Fruit fly (Drosophila melanogaster) whole organism, adult: ENCODE measurements around the gene CG45071.

Experiments
- CG11617 ChIP-seq: fragments of 200-800 bp; sonication (Bioruptor generic); optimal IDR thresholded peaks from 2 replicates; lab custom pipeline; 2017; ENCODE audit warnings: mild to moderate bottlenecking, missing biosample characterization, missing genetic modification reagents, missing genetic modification characterization
- CG12768 ChIP-seq: fragments of 200-800 bp; sonication (Bioruptor generic); optimal IDR thresholded peaks from 2 replicates; lab custom pipeline; 2017; ENCODE audit warnings: missing biosample characterization, missing genetic modification characterization, mild to moderate bottlenecking, moderate library complexity, missing genetic modification reagents
- CG1620 ChIP-seq: fragments of 200-800 bp; sonication (Bioruptor generic); optimal IDR thresholded peaks from 2 replicates; lab custom pipeline; 2016; ENCODE audit warnings: missing biosample characterization, missing genetic modification characterization
- CG33017 ChIP-seq: fragments of 200-800 bp; sonication (Bioruptor generic); optimal IDR thresholded peaks from 2 replicates; lab custom pipeline; 2018; ENCODE audit warnings: missing biosample characterization, mild to moderate bottlenecking, missing genetic modification characterization, moderate library complexity
- CG5204 ChIP-seq: fragments of 200-800 bp; sonication (Bioruptor generic); optimal IDR thresholded peaks from 2 replicates; lab custom pipeline; 2016; ENCODE audit warnings: missing biosample characterization, missing genetic modification characterization
- CG7045 ChIP-seq: fragments of 200-800 bp; sonication (Bioruptor generic); optimal IDR thresholded peaks from 2 replicates; lab custom pipeline; 2017; ENCODE audit warnings: missing biosample characterization, mild to moderate bottlenecking, missing genetic modification characterization
- CG7101 ChIP-seq: fragments of 200-800 bp; sonication (Bioruptor generic); optimal IDR thresholded peaks from 2 replicates; lab custom pipeline; 2018; ENCODE audit warnings: missing biosample characterization, mild to moderate bottlenecking, missing genetic modification characterization, moderate library complexity
- Clk ChIP-seq: fragments of 200-800 bp; sonication (Bioruptor generic); optimal IDR thresholded peaks from 2 replicates; lab custom pipeline; 2017; ENCODE audit warnings: missing biosample characterization, missing genetic modification characterization
- Crg-1 ChIP-seq: fragments of 200-800 bp; sonication (Bioruptor generic); optimal IDR thresholded peaks from 2 replicates; lab custom pipeline; 2016; ENCODE audit warnings: missing biosample characterization, missing genetic modification characterization
- Hr96 ChIP-seq: fragments of 200-800 bp; sonication (Bioruptor generic); optimal IDR thresholded peaks from 2 replicates; lab custom pipeline; 2016; ENCODE audit warnings: missing biosample characterization, missing genetic modification characterization
- Mnt ChIP-seq: fragments of 200-800 bp; sonication (Bioruptor generic); optimal IDR thresholded peaks from 2 replicates; lab custom pipeline; 2016; ENCODE audit warnings: missing biosample characterization, mild to moderate bottlenecking, missing genetic modification characterization
- bab1 ChIP-seq: fragments of 200-800 bp; sonication (Bioruptor generic); optimal IDR thresholded peaks from 3 replicates; lab custom pipeline; 2019; ENCODE audit warnings: missing biosample characterization, mild to moderate bottlenecking, missing genetic modification characterization, moderate library complexity
- cic ChIP-seq: fragments of 200-800 bp; sonication (Bioruptor generic); optimal IDR thresholded peaks from 2 replicates; lab custom pipeline; 2017; ENCODE audit warnings: missing biosample characterization, mild to moderate bottlenecking, missing genetic modification characterization, moderate library complexity
- cnc ChIP-seq, 2 experiments: fragments of >200 bp; optimal IDR thresholded peaks; 2 replicates each; lab custom pipeline; 2017
- kay ChIP-seq: fragments of 200-800 bp; sonication (Bioruptor generic); peaks from one replicate; lab custom pipeline; 2016; ENCODE audit warnings: missing biosample characterization, missing genetic modification characterization, borderline replicate concordance
- ovo ChIP-seq: fragments of 200-800 bp; sonication (Bioruptor generic); optimal IDR thresholded peaks from 2 replicates; lab custom pipeline; 2016; ENCODE audit warnings: missing biosample characterization, missing genetic modification characterization
- pad ChIP-seq: fragments of 200-800 bp; sonication (Bioruptor generic); optimal IDR thresholded peaks from 3 replicates; lab custom pipeline; 2017; ENCODE audit warnings: missing biosample characterization, missing genetic modification characterization, mild to moderate bottlenecking, moderate library complexity, missing genetic modification reagents
- tj ChIP-seq: fragments of 200-800 bp; sonication (Bioruptor generic); optimal IDR thresholded peaks from 3 replicates; lab custom pipeline; 2017; ENCODE audit warnings: missing biosample characterization, mild to moderate bottlenecking, missing genetic modification characterization, moderate library complexity
- toe ChIP-seq: fragments of 200-800 bp; sonication (Bioruptor generic); optimal IDR thresholded peaks from 2 replicates; lab custom pipeline; 2016; ENCODE audit warnings: missing biosample characterization, missing genetic modification characterization

The CG45071 gene

DNA sequence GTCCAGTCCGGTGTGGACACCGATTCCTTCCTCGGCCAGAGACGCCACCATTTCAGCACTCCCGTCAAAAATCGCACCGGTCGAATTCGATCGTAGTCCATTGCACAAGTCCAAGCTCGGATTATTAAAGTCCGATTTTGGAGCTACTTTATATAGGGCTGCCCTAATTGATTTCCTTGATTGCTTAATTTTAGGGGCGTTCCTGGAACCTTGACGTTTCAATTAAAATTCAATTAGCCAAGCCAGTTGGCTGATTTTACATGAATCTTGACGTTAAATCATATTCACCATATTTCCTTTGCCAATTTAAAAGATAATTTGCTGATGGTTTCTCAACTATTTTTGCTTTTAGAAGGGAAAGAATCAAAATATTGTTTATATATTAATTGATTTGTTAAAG, 27.3 kb upstream of the CG45071 start, which contains the start of gene Or71a:
Gene Or71a (minus strand): TSS at position 101 of the 400 bp plus-strand sequence.
- TF ChIP-seq CG12768 (GFP tag; lab: Kevin White, UChicago) (no peak), CG1620 (GFP tag; lab: Kevin White, UChicago) (no peak), cic (GFP tag; lab: Kevin White, UChicago) (no peak), Mnt (no peak), CG33017 (no peak), Crg-1 (GFP tag; lab: Kevin White, UChicago) (no peak), cnc (optimal IDR thresholded peaks at IDR 0.05; lab: Kevin White, UChicago) (no peak), kay (GFP tag; lab: Kevin White, UChicago) (no peak), CG11617 (GFP tag; lab: Kevin White, UChicago) (no peak), bab1 (GFP tag; lab: Kevin White, UChicago) (no peak), CG5204 (no peak), Hr96 (GFP tag; lab: Kevin White, UChicago) (no peak), ovo (no peak)

DNA sequence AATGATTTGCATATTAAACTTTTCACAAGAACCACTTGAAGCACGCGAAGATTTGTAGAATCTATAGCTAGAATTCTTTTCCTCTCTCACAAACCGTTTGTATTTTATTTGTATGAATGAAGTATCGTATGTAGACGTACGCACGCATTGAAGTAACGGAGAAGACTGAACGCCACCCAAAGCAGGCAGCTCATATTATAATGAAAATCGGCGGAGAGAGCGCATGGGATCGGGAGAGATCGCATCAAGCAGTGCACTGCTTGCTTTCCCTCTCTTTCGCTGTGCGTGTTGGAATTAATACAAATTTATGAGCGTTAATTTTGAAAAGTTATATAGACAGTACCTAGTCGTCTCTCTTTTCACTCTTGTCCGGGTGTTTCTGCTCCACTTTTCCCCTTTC, 26.4 kb upstream of the CG45071 start:
- TF ChIP-seq CG7101 (tag; lab: Kevin White, UChicago) = no peak
- no peak for TF ChIP-seq CG5204
- no peak for TF ChIP-seq Crg-1 (GFP tag; lab: Kevin White, UChicago)
- TF ChIP-seq Clk (GFP tag; lab: Kevin White, UChicago) = no peak
- TF ChIP-seq cic (GFP tag; lab: Kevin White, UChicago) = peak; percentile 26
- TF ChIP-seq CG33017 = no peak
- TF ChIP-seq Hr96 (GFP tag; lab: Kevin White, UChicago) = no peak
- no peak for TF ChIP-seq toe (GFP tag; lab: Kevin White, UChicago)

DNA sequence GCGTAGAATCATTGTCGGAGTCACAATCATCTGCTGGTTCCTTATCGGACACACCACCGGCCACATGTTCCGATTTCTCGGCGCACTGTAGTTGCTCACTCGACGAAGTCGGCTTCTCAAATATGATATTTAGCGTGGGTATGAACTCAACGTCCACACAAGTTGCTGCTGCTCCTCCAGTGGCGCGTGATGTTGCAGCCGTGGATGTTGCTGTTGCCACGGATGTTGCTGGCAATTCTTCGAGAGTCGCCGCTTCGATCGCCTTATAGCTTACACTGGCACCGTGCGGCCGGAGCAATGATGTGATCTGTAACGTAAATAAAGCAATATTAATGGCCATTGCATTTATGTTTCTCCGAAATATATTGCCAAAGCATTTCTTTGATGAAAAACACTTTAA, 21.4 kb upstream of the CG45071 start:
- no peak for TF ChIP-seq CG12768 (GFP tag; lab: Kevin White, UChicago)
- no peak for TF ChIP-seq CG7045
- no peak for TF ChIP-seq CG33017
- TF ChIP-seq Mnt = no peak
- no peak for TF ChIP-seq cic (GFP tag; lab: Kevin White, UChicago)
- no peak for TF ChIP-seq pad (GFP tag; lab: Kevin White, UChicago)

DNA sequence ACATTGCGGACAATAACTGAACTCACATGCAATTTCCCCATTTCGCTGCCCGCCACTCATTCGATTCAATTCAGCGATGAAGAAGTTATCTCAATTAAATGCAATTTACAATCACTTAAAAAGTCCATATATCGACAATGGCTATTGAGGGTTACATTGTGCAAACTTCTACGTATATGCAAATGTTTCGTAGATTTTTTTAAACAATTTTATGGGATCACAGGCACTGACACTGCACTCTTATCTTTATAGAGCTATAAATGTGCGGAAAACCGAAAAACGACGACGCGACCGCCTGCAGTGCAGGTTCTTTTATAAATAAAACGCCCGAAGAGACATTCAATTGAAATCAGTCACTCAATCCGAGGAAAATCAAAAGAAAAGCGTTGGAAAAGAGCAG, 17.4 kb upstream of the CG45071 start:
- TF ChIP-seq kay (GFP tag; lab: Kevin White, UChicago) (peak; percentile 27), CG12768 (GFP tag; lab: Kevin White, UChicago) (no peak)

DNA sequence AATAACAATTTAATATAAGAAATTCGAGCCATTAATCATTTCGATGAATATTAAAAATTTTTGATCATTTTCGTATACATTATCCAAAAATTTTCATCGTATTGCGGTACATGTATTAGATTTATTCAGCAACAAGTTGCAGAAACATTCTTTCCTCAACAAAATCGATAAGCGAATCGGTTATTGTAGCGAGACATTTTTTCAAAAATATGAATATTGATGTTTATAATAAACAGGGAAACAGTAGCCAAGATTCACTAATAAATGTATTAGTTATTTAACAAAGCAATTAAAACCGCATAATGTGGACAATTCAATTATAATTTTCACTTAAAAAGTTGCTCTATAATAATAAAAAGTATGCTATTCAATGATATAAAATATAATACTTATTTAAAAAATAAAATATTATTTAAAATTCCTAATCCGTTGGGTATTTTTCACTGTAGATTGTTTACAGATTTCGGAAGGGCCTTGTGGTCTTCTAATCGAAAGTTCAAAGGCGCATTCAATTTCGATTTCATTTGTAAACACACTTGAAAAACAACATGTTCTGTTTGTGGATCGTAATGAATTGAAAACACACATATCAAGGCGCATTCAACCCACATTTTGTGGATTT, 16.5 kb upstream of the CG45071 start:
- TF ChIP-seq CG11617 (GFP tag; lab: Kevin White, UChicago) = no peak
- no peak for TF ChIP-seq bab1 (GFP tag; lab: Kevin White, UChicago)
- TF ChIP-seq tj (GFP tag; lab: Kevin White, UChicago) = no peak
- no peak for TF ChIP-seq CG7045

DNA sequence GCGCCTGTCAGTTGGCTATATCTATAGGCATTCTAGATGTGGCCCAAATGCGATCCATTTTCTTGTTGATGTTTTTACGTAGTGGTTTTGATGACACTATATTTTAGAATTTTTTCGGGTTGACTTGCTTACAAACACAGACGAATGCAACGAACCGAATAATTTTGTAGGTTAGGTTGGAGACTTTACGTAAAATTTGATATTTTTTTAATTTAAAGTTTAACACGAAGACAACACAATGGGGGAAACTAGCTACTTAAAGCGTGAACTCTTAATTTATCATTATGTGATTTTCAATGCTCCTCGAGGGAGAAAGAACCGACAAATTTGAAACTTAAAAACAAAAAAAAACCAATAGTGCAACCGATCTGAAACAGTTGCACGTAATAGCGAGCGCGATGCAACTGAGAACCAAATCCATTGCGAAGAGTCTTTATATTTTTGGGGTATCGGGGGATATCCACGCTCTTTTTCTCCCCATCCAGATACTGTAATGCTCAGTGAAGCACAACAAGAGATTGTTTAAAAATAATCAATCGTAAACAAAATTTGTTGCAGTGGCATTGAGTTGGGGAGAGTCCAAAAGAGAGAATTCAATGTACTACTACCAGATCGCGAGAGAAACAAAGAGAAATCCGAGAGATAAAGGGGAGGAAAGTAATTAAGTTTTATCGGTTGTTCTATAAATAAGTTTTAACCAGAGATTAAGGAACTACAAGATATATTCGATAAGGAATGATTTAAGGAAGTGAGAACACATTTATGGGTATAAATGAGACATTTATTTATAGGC, 15.6 kb upstream of the CG45071 start:
- TF ChIP-seq cic (GFP tag; lab: Kevin White, UChicago) (no peak), ovo (no peak), kay (GFP tag; lab: Kevin White, UChicago) (no peak), CG33017 (no peak), CG7101 (tag; lab: Kevin White, UChicago) (no peak), Crg-1 (GFP tag; lab: Kevin White, UChicago) (no peak), CG7045 (no peak), Mnt (no peak), CG12768 (GFP tag; lab: Kevin White, UChicago) (no peak), cnc (optimal IDR thresholded peaks at IDR 0.05; lab: Kevin White, UChicago) (no peak), CG5204 (no peak), tj (GFP tag; lab: Kevin White, UChicago) (no peak), Hr96 (GFP tag; lab: Kevin White, UChicago) (no peak)

DNA sequence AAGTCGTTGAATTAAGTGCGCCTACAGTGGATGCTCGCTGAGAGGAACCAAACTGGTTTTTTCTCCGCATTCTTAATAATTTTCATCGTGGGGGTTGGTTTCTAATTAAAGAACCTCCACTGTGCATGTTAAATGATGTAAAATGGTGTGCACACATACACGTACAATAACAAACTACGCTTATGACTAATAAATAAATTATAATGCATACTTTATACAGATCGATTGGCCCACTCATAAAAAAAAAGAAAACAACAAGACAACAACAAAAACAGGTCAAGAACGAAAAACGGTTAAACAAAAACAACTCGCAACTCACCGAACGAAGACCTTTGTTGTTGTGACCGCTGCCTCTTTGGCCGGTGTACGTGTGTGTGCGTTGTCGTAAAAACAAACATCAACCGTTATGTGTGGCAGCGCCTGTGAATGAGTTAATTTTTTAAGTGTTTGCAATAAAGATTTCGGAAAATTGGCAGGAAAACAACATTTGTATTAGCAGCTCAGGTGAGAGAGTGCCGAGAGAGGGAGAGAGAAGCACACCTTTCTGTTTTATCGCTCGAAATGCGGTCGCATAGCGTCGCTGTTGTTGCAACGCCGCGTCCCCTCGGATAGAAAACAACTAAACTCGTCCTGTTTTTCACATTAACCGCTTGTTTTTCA, 11.6 kb upstream of the CG45071 start:
- TF ChIP-seq cic (GFP tag; lab: Kevin White, UChicago) (no peak), CG7045 (no peak), bab1 (GFP tag; lab: Kevin White, UChicago) (peak; percentile 29), CG12768 (GFP tag; lab: Kevin White, UChicago) (peak; percentile 8), pad (GFP tag; lab: Kevin White, UChicago) (no peak), kay (GFP tag; lab: Kevin White, UChicago) (peak; percentile 44), ovo (peak; percentile 65)
